Fruit fly (Drosophila melanogaster) whole organism, embryonic: ENCODE data around the gene Tailor.

Experiments
- CG11456 ChIP-seq: fragments of 200-800 bp; sonication (Bioruptor generic); IDR thresholded peaks from 3 replicates; pipeline ENCODE4 v1.3.6; 2022; ENCODE audit warnings: missing biosample characterization, missing genetic modification characterization
- CG11504 ChIP-seq: fragments of 200-800 bp; sonication (Bioruptor generic); optimal IDR thresholded peaks from 3 replicates; lab custom pipeline; 2019; ENCODE audit warnings: missing biosample characterization, mild to moderate bottlenecking, missing genetic modification characterization, moderate library complexity
- CG1529 ChIP-seq: fragments of 200-800 bp; sonication (Bioruptor generic); optimal IDR thresholded peaks from 3 replicates; lab custom pipeline; 2018; ENCODE audit warnings: missing biosample characterization, missing genetic modification characterization
- CG2199 ChIP-seq: fragments of 200-800 bp; sonication (Bioruptor generic); IDR thresholded peaks from 3 replicates; pipeline ENCODE4 v1.3.6; 2022; ENCODE audit warnings: missing biosample characterization, missing genetic modification characterization
- CG32772 ChIP-seq: fragments of 200-800 bp; sonication (Bioruptor generic); IDR thresholded peaks from 2 replicates; pipeline ENCODE4 v1.3.6; 2022; ENCODE audit warnings: missing biosample characterization, missing genetic modification characterization
- CG34224 ChIP-seq: fragments of 200-800 bp; sonication (Bioruptor generic); IDR thresholded peaks from 3 replicates; pipeline ENCODE4 v1.3.6; 2022; ENCODE audit warnings: missing biosample characterization, missing genetic modification characterization; ENCODE audit not compliant: partially characterized antibody
- CG3847 ChIP-seq: fragments of 200-800 bp; sonication (Bioruptor generic); IDR thresholded peaks from 2 replicates; pipeline ENCODE4 v1.3.6; 2022; ENCODE audit warnings: missing biosample characterization, missing genetic modification characterization
- CG4328 ChIP-seq: fragments of 200-800 bp; sonication (Bioruptor generic); optimal IDR thresholded peaks from 3 replicates; lab custom pipeline; 2017; ENCODE audit warnings: missing biosample characterization, missing genetic modification reagents, missing genetic modification characterization
- CG4360 ChIP-seq: fragments of 200-800 bp; sonication (Bioruptor generic); IDR thresholded peaks from 2 replicates; pipeline ENCODE4 v1.3.6; 2022; ENCODE audit warnings: missing biosample characterization, missing genetic modification characterization
- CG4707 ChIP-seq: fragments of 200-800 bp; sonication (Bioruptor generic); optimal IDR thresholded peaks from 2 replicates; lab custom pipeline; 2018; ENCODE audit warnings: missing biosample characterization, mild to moderate bottlenecking, missing genetic modification characterization, moderate library complexity
- CG6254 ChIP-seq: fragments of 200-800 bp; sonication (Bioruptor generic); optimal IDR thresholded peaks from 3 replicates; lab custom pipeline; 2017; ENCODE audit warnings: mild to moderate bottlenecking, missing biosample characterization, missing genetic modification reagents, missing genetic modification characterization
- CG8924 ChIP-seq: fragments of 200-800 bp; optimal IDR thresholded peaks from 3 replicates; lab custom pipeline; 2019; ENCODE audit warnings: missing biosample characterization, mild to moderate bottlenecking, missing genetic modification characterization, moderate library complexity
- CG9817 ChIP-seq: fragments of 200-800 bp; sonication (Bioruptor generic); optimal IDR thresholded peaks from 2 replicates; lab custom pipeline; 2018; ENCODE audit warnings: missing biosample characterization, mild to moderate bottlenecking, missing genetic modification characterization, moderate library complexity
- CG9876 ChIP-seq: fragments of 200-800 bp; sonication (Bioruptor generic); optimal IDR thresholded peaks from 2 replicates; lab custom pipeline; 2016; ENCODE audit warnings: missing biosample characterization, missing genetic modification characterization
- Dip2 ChIP-seq: fragments of 200-800 bp; sonication (Bioruptor generic); IDR thresholded peaks from 2 replicates; pipeline ENCODE4 v1.3.6; 2022; ENCODE audit warnings: missing biosample characterization, missing genetic modification characterization
- Dref ChIP-seq: fragments of 200-800 bp; sonication (Bioruptor generic); IDR thresholded peaks from 2 replicates; pipeline ENCODE4 v1.3.6; 2022; ENCODE audit warnings: missing biosample characterization, missing genetic modification characterization
- E2f1 ChIP-seq: fragments of 200-800 bp; sonication (Bioruptor generic); IDR thresholded peaks from 2 replicates; pipeline ENCODE4 v1.3.6; 2022; ENCODE audit warnings: missing biosample characterization, missing genetic modification characterization
- ERR ChIP-seq: fragments of 200-800 bp; sonication (Bioruptor generic); optimal IDR thresholded peaks from 2 replicates; lab custom pipeline; 2016; ENCODE audit warnings: missing biosample characterization, missing genetic modification characterization
- Ets65A ChIP-seq: fragments of 200-800 bp; sonication (Bioruptor generic); peaks from one replicate; lab custom pipeline; 2016; ENCODE audit warnings: missing biosample characterization, missing genetic modification characterization
- H2.0 ChIP-seq: fragments of 200-800 bp; sonication (Bioruptor generic); IDR thresholded peaks from 2 replicates; pipeline ENCODE4 v1.3.6; 2022; ENCODE audit warnings: missing biosample characterization, missing genetic modification characterization
- Jarid2 ChIP-seq: fragments of 200-800 bp; sonication (Bioruptor generic); optimal IDR thresholded peaks from 3 replicates; lab custom pipeline; 2017; ENCODE audit warnings: mild to moderate bottlenecking, missing biosample characterization, missing genetic modification reagents, missing genetic modification characterization
- Med ChIP-seq: fragments of 200-800 bp; sonication (Bioruptor generic); peaks from one replicate; lab custom pipeline; 2016; ENCODE audit warnings: missing biosample characterization, missing genetic modification characterization, mild to moderate bottlenecking, inconsistent platforms, moderate library complexity
- Meics ChIP-seq: fragments of 200-800 bp; sonication (Bioruptor generic); optimal IDR thresholded peaks from 2 replicates; lab custom pipeline; 2017; ENCODE audit warnings: missing biosample characterization, mild to moderate bottlenecking, missing genetic modification characterization
- PHDP ChIP-seq: fragments of 200-800 bp; sonication (Bioruptor generic); optimal IDR thresholded peaks from 3 replicates; lab custom pipeline; 2018; ENCODE audit warnings: missing biosample characterization, mild to moderate bottlenecking, missing genetic modification characterization, moderate library complexity
- Sry-β ChIP-seq: fragments of 200-800 bp; sonication (Bioruptor generic); optimal IDR thresholded peaks from 2 replicates; lab custom pipeline; 2018; ENCODE audit warnings: missing biosample characterization, mild to moderate bottlenecking, missing genetic modification characterization, moderate library complexity
- Stat92E ChIP-seq, 3 experiments: fragments of >200 bp in 2 of 3; fragments of 200-800 bp in 1 of 3; sonication (Bioruptor generic) in 1 of 3; optimal IDR thresholded peaks; 2 replicates each; lab custom pipeline; 2017 to 2019; ENCODE audit warnings: missing biosample characterization in 3 of 3, missing genetic modification characterization in 3 of 3, mild to moderate bottlenecking in 1 of 3, moderate library complexity in 1 of 3
- ac ChIP-seq: fragments of 200-800 bp; sonication (Bioruptor generic); optimal IDR thresholded peaks from 3 replicates; lab custom pipeline; 2017; ENCODE audit warnings: missing biosample characterization, mild to moderate bottlenecking, missing genetic modification characterization
- ap ChIP-seq: fragments of 200-800 bp; sonication (Bioruptor generic); IDR thresholded peaks from 2 replicates; pipeline ENCODE4 v1.3.6; 2022; ENCODE audit warnings: missing biosample characterization, missing genetic modification characterization
- ase ChIP-seq: fragments of 200-800 bp; sonication (Bioruptor generic); IDR thresholded peaks from 3 replicates; pipeline ENCODE4 v1.3.6; 2022; ENCODE audit warnings: missing biosample characterization, missing genetic modification characterization
- cato ChIP-seq: fragments of 200-800 bp; sonication (Bioruptor generic); optimal IDR thresholded peaks from 2 replicates; lab custom pipeline; 2016; ENCODE audit warnings: missing biosample characterization, missing genetic modification characterization, borderline replicate concordance
- ci ChIP-seq: fragments of 200-800 bp; sonication (Bioruptor generic); IDR thresholded peaks from 3 replicates; pipeline ENCODE4 v1.3.6; 2022; ENCODE audit warnings: missing biosample characterization, missing genetic modification characterization
- crol ChIP-seq: fragments of 200-800 bp; sonication (Bioruptor generic); IDR thresholded peaks from 2 replicates; pipeline ENCODE4 v1.3.6; 2022; ENCODE audit warnings: missing biosample characterization, missing genetic modification characterization
- dm ChIP-seq: fragments of 200-800 bp; sonication (Bioruptor generic); optimal IDR thresholded peaks from 3 replicates; lab custom pipeline; 2016; ENCODE audit warnings: missing biosample characterization, missing genetic modification characterization
- dmrt11E ChIP-seq: fragments of 200-800 bp; sonication (Bioruptor generic); optimal IDR thresholded peaks from 3 replicates; lab custom pipeline; 2018; ENCODE audit warnings: missing biosample characterization, mild to moderate bottlenecking, missing genetic modification characterization, moderate library complexity
- dpn ChIP-seq, 2 experiments: fragments of 200-800 bp; sonication (Bioruptor generic); optimal IDR thresholded peaks; 3 replicates each; lab custom pipeline; 2016; ENCODE audit warnings: missing biosample characterization in 2 of 2, missing genetic modification characterization in 2 of 2
- fd102C ChIP-seq: fragments of 200-800 bp; sonication (Bioruptor generic); optimal IDR thresholded peaks from 2 replicates; lab custom pipeline; 2018; ENCODE audit warnings: missing biosample characterization, mild to moderate bottlenecking, missing genetic modification characterization, moderate library complexity
- fd3F ChIP-seq: fragments of 200-800 bp; sonication (Bioruptor generic); optimal IDR thresholded peaks from 2 replicates; lab custom pipeline; 2018; ENCODE audit warnings: missing biosample characterization, mild to moderate bottlenecking, missing genetic modification characterization, moderate library complexity
- gcm2 ChIP-seq: fragments of 200-800 bp; sonication (Bioruptor generic); optimal IDR thresholded peaks from 2 replicates; lab custom pipeline; 2016; ENCODE audit warnings: missing biosample characterization, missing genetic modification characterization
- gfzf ChIP-seq: fragments of 200-800 bp; sonication (Bioruptor generic); optimal IDR thresholded peaks from 2 replicates; lab custom pipeline; 2016; ENCODE audit warnings: missing biosample characterization, mild to moderate bottlenecking, missing genetic modification characterization, moderate library complexity
- h ChIP-seq: fragments of >200 bp; optimal IDR thresholded peaks from 2 replicates; lab custom pipeline; 2017
- inv ChIP-seq: fragments of 200-800 bp; sonication (Bioruptor generic); IDR thresholded peaks from 2 replicates; pipeline ENCODE4 v1.3.6; 2022; ENCODE audit warnings: missing biosample characterization, missing genetic modification characterization; ENCODE audit not compliant: partially characterized antibody
- mld ChIP-seq: fragments of 200-800 bp; sonication (Bioruptor generic); IDR thresholded peaks from 3 replicates; pipeline ENCODE4 v1.3.6; 2022; ENCODE audit warnings: missing biosample characterization, missing genetic modification characterization; ENCODE audit not compliant: partially characterized antibody
- otp ChIP-seq: fragments of 200-800 bp; sonication (Bioruptor generic); IDR thresholded peaks from 3 replicates; pipeline ENCODE4, ENCODE4 v1.3.6; 2022; ENCODE audit warnings: missing biosample characterization, missing genetic modification characterization
- pum ChIP-seq: fragments of 200-800 bp; sonication (Bioruptor generic); optimal IDR thresholded peaks from 2 replicates; lab custom pipeline; 2016; ENCODE audit warnings: missing biosample characterization, missing genetic modification characterization
- rib ChIP-seq: fragments of 200-800 bp; sonication (Bioruptor generic); IDR thresholded peaks from 2 replicates; pipeline ENCODE4 v1.3.6; 2022; ENCODE audit warnings: missing biosample characterization, missing genetic modification characterization
- row ChIP-seq: fragments of 200-800 bp; sonication (Bioruptor generic); IDR thresholded peaks from 3 replicates; pipeline ENCODE4 v1.3.6; 2022; ENCODE audit warnings: missing biosample characterization, missing genetic modification characterization
- tin ChIP-seq: fragments of 200-800 bp; sonication (Bioruptor generic); optimal IDR thresholded peaks from 3 replicates; lab custom pipeline; 2016; ENCODE audit warnings: missing biosample characterization, missing genetic modification characterization
- unc-4 ChIP-seq: fragments of 200-800 bp; sonication (Bioruptor generic); IDR thresholded peaks from 2 replicates; pipeline ENCODE4 v1.3.6; 2022; ENCODE audit warnings: missing biosample characterization, missing genetic modification characterization; ENCODE audit not compliant: partially characterized antibody
- unpg ChIP-seq: fragments of 200-800 bp; sonication (Bioruptor generic); optimal IDR thresholded peaks from 3 replicates; lab custom pipeline; 2018; ENCODE audit warnings: missing biosample characterization, mild to moderate bottlenecking, missing genetic modification characterization, moderate library complexity
- zfh2 ChIP-seq: fragments of 200-800 bp; sonication (Bioruptor generic); optimal IDR thresholded peaks from 2 replicates; lab custom pipeline; 2016; ENCODE audit warnings: missing biosample characterization, missing genetic modification characterization

The Tailor gene

DNA sequence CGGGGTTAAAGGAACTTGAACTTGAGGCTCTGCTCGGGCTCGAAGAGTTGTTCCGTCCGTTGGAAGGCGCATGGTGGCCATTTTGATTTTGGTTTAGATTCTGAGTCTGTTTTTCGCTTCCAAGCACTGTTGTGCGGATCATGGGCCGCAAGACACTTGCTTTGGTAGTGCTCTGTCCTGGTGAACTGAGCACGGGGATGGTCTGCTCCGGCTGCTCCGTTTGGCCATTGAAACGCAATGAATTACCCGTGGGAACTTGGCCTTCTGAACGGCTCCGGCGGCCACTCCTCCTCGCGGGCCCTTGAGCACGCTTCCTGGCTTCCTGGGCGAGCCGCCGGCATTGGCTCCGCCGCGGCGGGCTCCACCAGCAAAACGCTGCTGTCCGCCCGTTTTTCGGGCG is 6.2 kb downstream of the Tailor start (continued):
- TF ChIP-seq h (lab: Kevin White, UChicago) (peak; percentile 26), dm (GFP tag; lab: Kevin White, UChicago) (no peak), unc-4 (GFP tag; lab: Robert Waterston, UW) (no peak), mld (no peak), CG9817 (tag; lab: Kevin White, UChicago) (no peak), Jarid2 (GFP tag; lab: Kevin White, UChicago) (no peak), CG32772 (GFP tag; lab: Robert Waterston, UW) (0 out of 2 replicates have a peak, but pooled peaks have one; percentile 25), dpn (GFP tag; optimal IDR thresholded peaks at IDR 0.05; lab: Kevin White, UChicago) (no peak), Meics (GFP tag; lab: Kevin White, UChicago) (no peak), CG34224 (GFP tag; lab: Robert Waterston, UW) (no peak), Ets65A (peak; percentile 81), row (no peak), inv (GFP tag; lab: Robert Waterston, UW) (peak; percentile 20; the same call in 1 of the 2 replicates), gcm2 (GFP tag; lab: Kevin White, UChicago) (no peak), zfh2 (no peak), fd102C (GFP tag; lab: Kevin White, UChicago) (no peak), dmrt11E (tag; lab: Kevin White, UChicago) (no peak), CG2199 (GFP tag; lab: Robert Waterston, UW) (no peak), rib (GFP tag; lab: Robert Waterston, UW) (0 out of 2 replicates have a peak, but pooled peaks have one; percentile 56), ap (GFP tag; lab: Robert Waterston, UW) (no peak), ase (GFP tag; lab: Robert Waterston, UW) (no peak), Dref (no peak)

dm6 chr3R:7076293-7076981 is 9.4 kb downstream of the Tailor start:
- TF ChIP-seq ci (GFP tag; lab: Robert Waterston, UW) (no peak), gfzf (GFP tag; lab: Kevin White, UChicago) (no peak), tin (GFP tag; lab: Kevin White, UChicago) (no peak), CG4328 (GFP tag; lab: Kevin White, UChicago) (no peak), H2.0 (GFP tag; lab: Robert Waterston, UW) (no peak), unc-4 (GFP tag; lab: Robert Waterston, UW) (no peak), fd3F (GFP tag; lab: Kevin White, UChicago) (no peak), E2f1 (GFP tag; lab: Robert Waterston, UW) (no peak), Med (GFP tag; lab: Kevin White, UChicago) (peak; percentile 80), CG9876 (GFP tag; lab: Kevin White, UChicago) (no peak), CG3847 (GFP tag; lab: Robert Waterston, UW) (no peak), CG6254 (GFP tag; lab: Kevin White, UChicago) (no peak), ERR (GFP tag; lab: Kevin White, UChicago) (no peak), unpg (GFP tag; lab: Kevin White, UChicago) (peak; percentile 14), otp (GFP tag; lab: Robert Waterston, UW) (no peak), cato (no peak), Stat92E (GFP tag; optimal IDR thresholded peaks at IDR 0.05; lab: Kevin White, UChicago) (no peak), pum (GFP tag; lab: Kevin White, UChicago) (no peak), CG11456 (GFP tag; lab: Robert Waterston, UW) (no peak), PHDP (tag; lab: Kevin White, UChicago) (peak; percentile 21), Dip2 (GFP tag; lab: Robert Waterston, UW) (no peak), crol (GFP tag; lab: Robert Waterston, UW) (no peak), CG1529 (GFP tag; lab: Kevin White, UChicago) (no peak), CG11504 (tag; lab: Kevin White, UChicago) (no peak), CG4707 (GFP tag; lab: Kevin White, UChicago) (peak; percentile 89), CG4360 (GFP tag; lab: Robert Waterston, UW) (0 out of 2 replicates have a peak, but pooled peaks have one; percentile 14), CG8924 (no peak), Sry-β (GFP tag; lab: Kevin White, UChicago) (no peak), ac (no peak)
